Worm (Caenorhabditis elegans) whole organism, late embryonic: ENCODE measurements around the gene C06A8.8.

ENCODE experiments used
- ama-1 ChIP-seq: fragments of 150-350 bp; optimal IDR thresholded peaks from 2 replicates; lab custom pipeline; 2014
- ceh-18 ChIP-seq: sonication (generic microtip); optimal IDR thresholded peaks from 2 replicates; lab custom pipeline; 2016; ENCODE audit warnings: missing genetic modification characterization, missing compliant biosample characterization
- hlh-15 ChIP-seq: sonication (generic microtip); optimal IDR thresholded peaks from 2 replicates; lab custom pipeline; 2016; ENCODE audit warnings: missing genetic modification characterization, missing compliant biosample characterization
- unc-42 ChIP-seq: sonication (generic microtip); optimal IDR thresholded peaks from 2 replicates; lab custom pipeline; 2016; ENCODE audit warnings: missing genotype, missing genetic modification characterization, missing compliant biosample characterization
- ztf-16 ChIP-seq: sonication (generic microtip); optimal IDR thresholded peaks from 2 replicates; lab custom pipeline; 2017; ENCODE audit warnings: missing genetic modification characterization, missing compliant biosample characterization

Gene C06A8.8

DNA sequence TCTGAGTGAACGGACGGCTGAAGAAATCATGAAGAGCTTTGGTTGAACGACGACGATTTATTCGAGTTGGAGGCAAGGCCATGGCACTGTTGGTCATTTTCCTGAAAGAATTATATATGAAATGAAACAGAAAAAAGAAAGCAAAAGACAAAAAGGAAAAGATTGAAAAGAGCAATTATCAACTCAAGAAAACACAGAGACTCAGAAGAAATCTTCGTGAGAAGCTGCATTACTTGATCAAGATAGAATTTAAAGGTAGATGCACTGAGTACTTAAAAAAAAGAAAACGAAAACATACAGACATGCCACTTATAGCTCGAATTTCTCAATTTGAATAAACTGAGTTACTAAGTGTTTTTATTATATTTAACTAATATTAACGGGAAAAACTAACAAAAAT is 53.3 kb downstream of the C06A8.8 start, which contains the start of gene cpna-5:
Gene cpna-5, minus strand, starts transcription at position 101 of the 400 bp plus-strand sequence.
- TF ChIP-seq ama-1: no peak
- TF ChIP-seq ceh-18 (tag; lab: Kevin White, UChicago): no peak
- no peak for TF ChIP-seq hlh-15 (tag; lab: Kevin White, UChicago)

DNA sequence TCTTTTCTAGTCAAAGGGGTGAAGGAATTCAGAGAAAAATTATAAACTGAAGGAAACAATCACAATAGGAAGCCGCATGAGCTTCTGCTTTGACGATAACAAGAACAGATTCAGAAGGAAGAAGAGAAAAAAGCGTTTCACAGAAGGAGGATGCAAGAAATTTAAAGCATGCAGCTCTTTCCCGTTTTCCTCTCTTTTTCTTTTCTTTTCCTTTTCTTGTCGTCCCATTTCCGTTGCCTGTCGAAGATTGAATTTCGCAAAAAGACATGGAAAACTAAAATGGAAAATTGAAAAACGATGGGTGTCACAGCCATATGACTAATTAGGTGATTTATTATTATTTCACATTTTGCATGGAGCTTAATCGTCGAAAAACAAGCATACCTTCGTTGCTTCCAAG is 55.7 kb downstream of the C06A8.8 start:
- TF ChIP-seq unc-42 (tag; lab: Kevin White, UChicago) (peak; percentile 81), ztf-16 (tag; lab: Kevin White, UChicago) (no peak)
